Worm (Caenorhabditis elegans): ENCODE results near the gene Y75B8A.19.

DNA sequence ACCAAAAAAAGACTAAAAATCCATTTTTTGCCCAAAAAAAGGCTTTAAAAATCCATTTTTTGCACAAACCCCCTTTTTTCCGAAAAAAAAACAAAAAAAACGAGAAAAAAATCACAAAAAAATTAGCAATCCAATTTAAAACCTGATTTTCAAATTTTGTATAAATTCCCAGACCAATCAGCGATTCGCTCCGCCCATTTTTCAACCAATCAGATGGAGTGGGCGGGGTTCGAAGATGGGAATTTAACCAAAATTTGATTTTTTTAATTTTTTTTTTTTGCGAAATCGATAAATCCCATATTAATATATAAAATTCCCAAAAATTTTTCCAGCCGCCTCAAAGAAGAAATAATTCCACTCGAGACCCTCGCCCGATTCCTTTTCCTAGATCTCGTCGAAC, 5.0 kb upstream of the Y75B8A.19 start:
- TF ChIP-seq him-1 (tag; optimal IDR thresholded peaks at IDR 0.05) = no peak
- TF ChIP-seq W03F9.2 (tag; optimal IDR thresholded peaks at IDR 0.05) = no peak
- TF ChIP-seq dao-5 (tag; optimal IDR thresholded peaks at IDR 0.05) = no peak
